Worm (Caenorhabditis elegans) whole organism, L4 larva: ENCODE results near the gene apc-2.

Experiments
- F10B5.3 ChIP-seq: sonication (generic microtip); optimal IDR thresholded peaks from 2 replicates; lab custom pipeline; 2016; ENCODE audit warnings: mild to moderate bottlenecking, missing genetic modification characterization, missing compliant biosample characterization
- F37D6.2 ChIP-seq: sonication (generic microtip); optimal IDR thresholded peaks from 2 replicates; lab custom pipeline; 2016; ENCODE audit warnings: mild to moderate bottlenecking, missing genetic modification characterization, missing compliant biosample characterization
- R02D3.7 ChIP-seq: fragments of 150-350 bp; sonication (generic microtip); optimal IDR thresholded peaks from 3 replicates; lab custom pipeline; 2014; ENCODE audit warnings: missing biosample characterization, missing genetic modification characterization
- T26A8.4 ChIP-seq: fragments of 200-800 bp; sonication (Bioruptor generic); IDR thresholded peaks from 2 replicates; pipeline ENCODE4 v1.3.6; 2022; ENCODE audit warnings: missing genetic modification characterization, missing compliant biosample characterization
- Y5F2A.4 ChIP-seq: fragments of 200-800 bp; sonication (Bioruptor generic); optimal IDR thresholded peaks from 2 replicates; lab custom pipeline; 2018; ENCODE audit warnings: mild to moderate bottlenecking, missing genetic modification characterization, missing compliant biosample characterization
- ZK337.2 ChIP-seq: fragments of 200-800 bp; sonication (Bioruptor generic); IDR thresholded peaks from 2 replicates; pipeline ENCODE4 v1.3.6; 2022; ENCODE audit warnings: missing genetic modification reagents, missing genetic modification characterization, missing compliant biosample characterization
- aha-1 ChIP-seq: fragments of 150-350 bp; peaks from one replicate; lab custom pipeline; 2014; ENCODE audit warnings: missing biosample characterization, missing genetic modification characterization
- ceh-20 ChIP-seq: fragments of 200-800 bp; sonication (Bioruptor generic); IDR thresholded peaks from 2 replicates; pipeline ENCODE4 v1.3.6; 2022; ENCODE audit warnings: missing genetic modification reagents, missing genetic modification characterization, missing compliant biosample characterization
- ceh-44 ChIP-seq: fragments of 200-800 bp; sonication (Bioruptor generic); IDR thresholded peaks from 2 replicates; pipeline ENCODE4 v1.3.6; 2022; ENCODE audit warnings: missing genetic modification reagents, missing genetic modification characterization, missing compliant biosample characterization
- ceh-62 ChIP-seq: sonication (generic microtip); optimal IDR thresholded peaks from 2 replicates; lab custom pipeline; 2017; ENCODE audit warnings: missing biosample characterization, missing genetic modification characterization
- ces-1 ChIP-seq: fragments of 150-350 bp; sonication (generic microtip); optimal IDR thresholded peaks from 4 replicates; lab custom pipeline; 2014; ENCODE audit warnings: missing biosample characterization, missing genetic modification reagents, missing genetic modification characterization
- ctbp-1 ChIP-seq: fragments of 200-800 bp; sonication (Bioruptor generic); IDR thresholded peaks from 2 replicates; pipeline ENCODE4 v1.3.6; 2022; ENCODE audit warnings: missing genetic modification reagents, missing genetic modification characterization, missing compliant biosample characterization
- daf-16 ChIP-seq, 3 experiments: sonication (generic microtip); optimal IDR thresholded peaks; 2 replicates each; lab custom pipeline; 2016 to 2017; ENCODE audit warnings: missing genetic modification characterization in 3 of 3, missing genetic modification reagents in 3 of 3, mild to moderate bottlenecking in 2 of 3, missing compliant biosample characterization in 2 of 3, missing biosample characterization in 1 of 3, moderate library complexity in 1 of 3
- daf-19 ChIP-seq: fragments of 200-800 bp; sonication (Bioruptor generic); conservative IDR thresholded peaks from 2 replicates; pipeline ENCODE4 v1.3.6; 2022; ENCODE audit warnings: missing genetic modification characterization, missing compliant biosample characterization
- dmd-6 ChIP-seq: fragments of 200-800 bp; sonication (Bioruptor generic); IDR thresholded peaks from 2 replicates; pipeline ENCODE4 v1.3.6; 2022; ENCODE audit warnings: missing genetic modification reagents, missing genetic modification characterization, missing compliant biosample characterization
- dmd-8 ChIP-seq: fragments of 200-800 bp; sonication (Bioruptor generic); IDR thresholded peaks from 2 replicates; pipeline ENCODE4 v1.3.6; 2022; ENCODE audit warnings: missing genetic modification characterization, missing compliant biosample characterization
- dpl-1 ChIP-seq: fragments of 150-350 bp; optimal IDR thresholded peaks from 2 replicates; lab custom pipeline; 2014; ENCODE audit warnings: missing biosample characterization, missing genetic modification reagents, missing genetic modification characterization
- dve-1 ChIP-seq: sonication (generic microtip); optimal IDR thresholded peaks from 2 replicates; lab custom pipeline; 2017; ENCODE audit warnings: antibody characterized with exemption, mild to moderate bottlenecking, missing genetic modification characterization, missing compliant biosample characterization; ENCODE audit not compliant: insufficient read depth
- egl-43 ChIP-seq: fragments of 200-800 bp; sonication (Bioruptor generic); IDR thresholded peaks from 2 replicates; pipeline ENCODE4 v1.3.6; 2022; ENCODE audit warnings: missing genetic modification reagents, missing genetic modification characterization, missing compliant biosample characterization
- fkh-10 ChIP-seq: fragments of 150-350 bp; optimal IDR thresholded peaks from 2 replicates; lab custom pipeline; 2014; ENCODE audit warnings: missing biosample characterization, missing genetic modification reagents, missing genetic modification characterization
- hif-1 ChIP-seq, 2 experiments: sonication (generic microtip); optimal IDR thresholded peaks; 2 replicates each; lab custom pipeline; 2016 to 2017; ENCODE audit warnings: missing compliant biosample characterization in 2 of 2, missing genetic modification characterization in 2 of 2, missing genetic modification reagents in 2 of 2, missing genotype in 2 of 2, mild to moderate bottlenecking in 1 of 2
- hlh-30 ChIP-seq: sonication (generic microtip); optimal IDR thresholded peaks from 2 replicates; lab custom pipeline; 2017; ENCODE audit warnings: antibody characterized with exemption, mild to moderate bottlenecking, missing genetic modification characterization, missing compliant biosample characterization; ENCODE audit not compliant: insufficient read depth
- jun-1 ChIP-seq: fragments of 150-350 bp; optimal IDR thresholded peaks from 2 replicates; lab custom pipeline; 2014; ENCODE audit warnings: missing biosample characterization, missing genetic modification reagents, missing genetic modification characterization
- lin-13 ChIP-seq: fragments of 150-350 bp; optimal IDR thresholded peaks from 2 replicates; lab custom pipeline; 2014; ENCODE audit warnings: missing biosample characterization, missing genetic modification reagents, missing genetic modification characterization
- lin-15B ChIP-seq: fragments of 150-350 bp; sonication (generic microtip); optimal IDR thresholded peaks from 3 replicates; lab custom pipeline; 2014; ENCODE audit warnings: missing biosample characterization, missing genetic modification characterization
- lin-39 ChIP-seq: fragments of 150-350 bp; optimal IDR thresholded peaks from 2 replicates; lab custom pipeline; 2014; ENCODE audit warnings: missing biosample characterization, missing genetic modification reagents, missing genetic modification characterization
- lir-3 ChIP-seq: sonication (generic microtip); optimal IDR thresholded peaks from 2 replicates; lab custom pipeline; 2016; ENCODE audit warnings: mild to moderate bottlenecking, missing genetic modification characterization, missing compliant biosample characterization
- lsy-2 ChIP-seq, 2 experiments: fragments of 150-350 bp in 1 of 2; sonication (generic microtip) in 1 of 2; optimal IDR thresholded peaks; 2 replicates each; lab custom pipeline; 2014 to 2017; ENCODE audit warnings: missing biosample characterization in 2 of 2, missing genetic modification characterization in 2 of 2
- madf-5 ChIP-seq, 2 experiments: fragments of 200-800 bp; sonication (Bioruptor generic); IDR thresholded peaks; 2 replicates each; pipeline ENCODE4 v1.3.6; 2022; ENCODE audit warnings: missing compliant biosample characterization in 2 of 2, missing genetic modification characterization in 2 of 2
- mes-2 ChIP-seq: sonication (generic microtip); optimal IDR thresholded peaks from 2 replicates; lab custom pipeline; 2016; ENCODE audit warnings: missing genotype, mild to moderate bottlenecking, missing genetic modification characterization, missing compliant biosample characterization; ENCODE audit not compliant: poor library complexity, severe bottlenecking
- nhr-25 ChIP-seq: sonication (generic microtip); optimal IDR thresholded peaks from 2 replicates; lab custom pipeline; 2017; ENCODE audit warnings: missing genetic modification characterization, mild to moderate bottlenecking, missing compliant biosample characterization, antibody characterized with exemption, moderate library complexity, borderline replicate concordance; ENCODE audit not compliant: insufficient read depth
- nhr-6 ChIP-seq: fragments of 150-350 bp; optimal IDR thresholded peaks from 2 replicates; lab custom pipeline; 2014; ENCODE audit warnings: missing biosample characterization, missing genetic modification characterization
- nhr-76 ChIP-seq: fragments of 150-350 bp; optimal IDR thresholded peaks from 2 replicates; lab custom pipeline; 2014; ENCODE audit warnings: missing biosample characterization, missing genetic modification characterization
- pha-4 ChIP-seq, 2 experiments: fragments of 150-350 bp in 1 of 2; fragments of 200-800 bp in 1 of 2; sonication (Bioruptor generic) in 1 of 2; IDR thresholded peaks in 1 of 2; optimal IDR thresholded peaks in 1 of 2; 2 replicates each; pipeline versions ENCODE4 v1.3.6 to Lab custom; 2014 to 2022; ENCODE audit warnings: missing genetic modification characterization in 2 of 2, missing genetic modification reagents in 2 of 2, missing biosample characterization in 1 of 2, missing compliant biosample characterization in 1 of 2
- rbr-2 ChIP-seq: sonication (generic microtip); optimal IDR thresholded peaks from 2 replicates; lab custom pipeline; 2016; ENCODE audit warnings: missing genotype, missing genetic modification characterization, missing compliant biosample characterization
- saeg-2 ChIP-seq: fragments of 200-800 bp; sonication (Bioruptor generic); IDR thresholded peaks from 2 replicates; pipeline ENCODE4 v1.3.6; 2022; ENCODE audit warnings: missing genetic modification reagents, missing genetic modification characterization, missing compliant biosample characterization
- set-16 ChIP-seq: fragments of 200-800 bp; sonication (Bioruptor generic); IDR thresholded peaks from 2 replicates; pipeline ENCODE4 v1.3.6; 2022; ENCODE audit warnings: missing genetic modification reagents, missing genetic modification characterization, missing compliant biosample characterization
- skn-1 ChIP-seq: fragments of 150-350 bp; optimal IDR thresholded peaks from 2 replicates; lab custom pipeline; 2014; ENCODE audit warnings: missing biosample characterization, missing genetic modification characterization
- unc-130 ChIP-seq: sonication (generic microtip); optimal IDR thresholded peaks from 2 replicates; lab custom pipeline; 2016; ENCODE audit warnings: missing genetic modification reagents, missing genetic modification characterization, missing compliant biosample characterization
- unc-62 ChIP-seq, 3 experiments: fragments of 150-350 bp in 1 of 3; sonication (generic microtip); optimal IDR thresholded peaks in 2 of 3; peaks in 1 of 3; 1 replicate in 1 of 3; 2 replicates in 2 of 3; lab custom pipeline; 2014 to 2017; ENCODE audit warnings: missing biosample characterization in 3 of 3, missing genetic modification characterization in 3 of 3, missing genetic modification reagents in 3 of 3, missing genotype in 1 of 3
- ztf-7 ChIP-seq: fragments of 150-350 bp; optimal IDR thresholded peaks from 2 replicates; lab custom pipeline; 2014; ENCODE audit warnings: missing biosample characterization, missing genetic modification characterization

Gene apc-2

DNA sequence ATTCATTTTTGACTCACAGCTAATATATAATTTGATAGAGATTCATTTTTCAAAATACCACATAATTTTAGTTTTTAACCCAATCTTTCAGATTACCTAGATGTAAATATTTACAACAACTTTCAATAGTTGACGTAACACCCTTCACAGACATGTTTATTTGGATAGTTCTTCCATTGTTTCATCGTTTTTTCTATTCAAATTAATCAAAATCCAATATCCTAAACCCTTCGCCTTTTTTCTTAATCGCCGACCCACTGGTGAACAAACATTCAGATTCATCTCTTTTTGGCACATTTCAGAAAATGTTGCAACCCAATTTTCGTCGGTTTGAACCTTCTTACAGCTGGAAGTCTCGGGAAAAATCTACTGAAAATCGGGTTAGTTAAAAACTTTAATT, 18.6 kb downstream of the apc-2 start, which contains the start of gene K06H7.1:
K06H7.1 (plus strand) TSS at position 301 of the 400 bp plus-strand sequence.
- TF ChIP-seq lin-15B (tag; lab: Kevin White, UChicago) (no peak), hlh-30 (tag; lab: Kevin White, UChicago) (no peak), Y5F2A.4 (GFP tag; lab: Kevin White, UChicago) (no peak), ceh-20 (GFP tag; lab: Robert Waterston, UW) (no peak), rbr-2 (no peak), ceh-62 (tag; lab: Kevin White, UChicago) (no peak), egl-43 (no peak), nhr-25 (tag; lab: Kevin White, UChicago) (no peak), ces-1 (GFP tag; lab: Kevin White, UChicago) (no peak)

DNA sequence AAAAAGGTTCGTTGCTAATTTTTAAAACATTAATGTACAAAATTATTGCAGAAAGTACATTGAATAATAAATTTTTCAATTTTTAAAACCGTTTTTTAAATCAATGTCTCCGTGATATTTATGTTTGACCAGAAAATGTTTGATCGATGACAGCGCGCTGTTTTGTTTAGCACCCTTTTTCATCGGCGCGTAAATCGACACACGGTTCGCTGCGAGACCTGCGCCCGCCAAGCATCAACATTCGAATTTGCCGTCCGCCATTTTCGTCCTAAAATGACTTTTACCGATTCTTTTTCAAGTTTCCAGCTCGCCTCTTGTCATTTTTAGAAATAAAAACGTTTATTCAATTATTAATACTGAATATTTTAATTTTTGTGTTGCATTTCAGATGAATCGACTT, 20.5 kb downstream of the apc-2 start, which contains the start of gene plk-1:
plk-1 (plus strand) TSS at position 389 of the 400 bp plus-strand sequence.
- peak in 1 of 2 experiments; percentile 60 for TF ChIP-seq lsy-2 (tag; optimal IDR thresholded peaks at IDR 0.05; lab: Kevin White, UChicago)
- TF ChIP-seq lin-39 (tag; lab: Kevin White, UChicago): no peak
- TF ChIP-seq F37D6.2 (tag; lab: Kevin White, UChicago): no peak
- peak; percentile 12 for TF ChIP-seq dve-1 (tag; lab: Kevin White, UChicago)
- TF ChIP-seq lin-13: no peak
- TF ChIP-seq R02D3.7 (tag; lab: Kevin White, UChicago): peak; percentile 57
- no peak for TF ChIP-seq hif-1 (tag; optimal IDR thresholded peaks at IDR 0.05; lab: Kevin White, UChicago)
- peak; percentile 72 for TF ChIP-seq dpl-1
- TF ChIP-seq nhr-6 (tag; lab: Kevin White, UChicago): peak; percentile 50
- peak; percentile 85 for TF ChIP-seq unc-130 (GFP tag; lab: Kevin White, UChicago)
- TF ChIP-seq mes-2 (tag; lab: Kevin White, UChicago): peak; percentile 53
- TF ChIP-seq daf-16 (GFP tag; optimal IDR thresholded peaks at IDR 0.05; lab: Kevin White, UChicago): no peak
- TF ChIP-seq daf-16 (tag; optimal IDR thresholded peaks at IDR 0.05; lab: Kevin White, UChicago): peak; percentile 46
- peak; percentile 55 for TF ChIP-seq aha-1
- TF ChIP-seq unc-62 (GFP tag; optimal IDR thresholded peaks at IDR 0.05 in 1 of 2; lab: Kevin White, UChicago): no peak
- no peak for TF ChIP-seq unc-62 (tag; optimal IDR thresholded peaks at IDR 0.05; lab: Kevin White, UChicago)
- TF ChIP-seq hlh-30 (tag; lab: Kevin White, UChicago): peak; percentile 25
- no peak for TF ChIP-seq nhr-76 (tag; lab: Kevin White, UChicago)

DNA sequence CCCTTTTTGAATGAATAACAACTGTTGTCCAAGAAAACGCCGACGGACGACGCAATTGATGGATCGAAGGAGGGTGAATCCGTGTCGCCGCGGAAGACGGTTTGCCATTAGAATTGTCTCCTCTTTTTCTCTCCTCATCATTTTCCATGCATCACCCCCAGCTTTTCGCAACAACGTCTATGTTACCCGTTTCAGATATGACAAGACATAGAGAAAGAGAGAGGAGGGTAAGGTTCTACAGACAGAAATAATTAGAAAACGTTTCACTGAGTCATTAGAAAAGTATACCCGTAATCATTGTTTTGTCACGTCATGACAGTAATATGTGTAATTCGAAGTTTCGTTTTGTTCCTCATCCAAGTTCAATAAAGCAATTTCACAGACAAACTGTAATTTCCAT, 25.3 kb downstream of the apc-2 start:
- TF ChIP-seq F10B5.3 (tag; lab: Kevin White, UChicago) (no peak), aha-1 (no peak), unc-62 (GFP tag; optimal IDR thresholded peaks at IDR 0.05 in 1 of 2; lab: Kevin White, UChicago) (peak in 1 of 2 experiments; percentile 88), unc-62 (tag; optimal IDR thresholded peaks at IDR 0.05; lab: Kevin White, UChicago) (no peak)

DNA sequence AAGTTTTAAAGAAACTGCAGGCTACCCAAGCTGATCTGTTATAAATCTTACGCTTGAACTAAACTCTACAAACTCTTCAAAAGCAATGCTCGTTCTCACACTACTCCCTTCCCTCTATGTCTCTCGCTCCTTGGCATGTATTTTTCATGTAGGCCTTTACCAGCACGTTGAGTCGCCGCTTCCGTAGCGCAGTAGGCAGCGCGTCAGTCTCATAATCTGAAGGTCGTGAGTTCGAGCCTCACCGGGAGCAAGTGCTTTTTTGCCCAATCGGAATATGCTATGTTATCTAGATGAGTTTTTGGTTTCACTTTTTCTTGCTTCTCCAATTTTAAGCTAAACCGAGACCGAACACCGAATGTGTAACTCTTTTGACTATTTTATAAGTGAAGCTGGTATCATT, 26.0 kb downstream of the apc-2 start:
- TF ChIP-seq ztf-7 (tag; lab: Kevin White, UChicago) (no peak), daf-19 (GFP tag; lab: Robert Waterston, UW) (no peak), dmd-8 (peak; percentile 71; the same call in 1 of the 2 replicates), dmd-6 (peak; percentile 22; the same call in 1 of the 2 replicates), ZK337.2 (GFP tag; lab: Robert Waterston, UW) (peak; percentile 32; the same call in 1 of the 2 replicates), skn-1 (no peak), lir-3 (tag; lab: Kevin White, UChicago) (no peak), pha-4 (GFP tag; IDR thresholded peaks at IDR 0.05; lab: Robert Waterston, UW) (peak; percentile 42; the same call in 1 of the 2 replicates), pha-4 (tag; optimal IDR thresholded peaks at IDR 0.05; lab: Kevin White, UChicago) (no peak), hif-1 (tag; optimal IDR thresholded peaks at IDR 0.05; lab: Kevin White, UChicago) (peak in 1 of 2 experiments; percentile 9), lsy-2 (tag; optimal IDR thresholded peaks at IDR 0.05; lab: Kevin White, UChicago) (peak in 1 of 2 experiments; percentile 56), rbr-2 (peak; percentile 41), aha-1 (peak; percentile 77), set-16 (GFP tag; lab: Robert Waterston, UW) (peak; percentile 25; the same call in 1 of the 2 replicates), ceh-44 (peak; percentile 82), ceh-20 (GFP tag; lab: Robert Waterston, UW) (peak; percentile 55; the same call in 1 of the 2 replicates), daf-16 (GFP tag; optimal IDR thresholded peaks at IDR 0.05; lab: Kevin White, UChicago) (no peak), daf-16 (tag; optimal IDR thresholded peaks at IDR 0.05; lab: Kevin White, UChicago) (peak; percentile 38), jun-1 (tag; lab: Kevin White, UChicago) (no peak), madf-5 (GFP tag; IDR thresholded peaks at IDR 0.05; lab: Robert Waterston, UW) (no peak), saeg-2 (GFP tag; lab: Robert Waterston, UW) (0 out of 2 replicates have a peak, but pooled peaks have one; percentile 43), fkh-10 (GFP tag; lab: Kevin White, UChicago) (peak; percentile 9), T26A8.4 (GFP tag; lab: Robert Waterston, UW) (peak; percentile 75), ctbp-1 (GFP tag; lab: Robert Waterston, UW) (peak; percentile 64), hlh-30 (tag; lab: Kevin White, UChicago) (peak; percentile 18)
